Fruit fly (Drosophila melanogaster) whole organism, embryonic: Measurements from ENCODE around the gene Dop1R2.

ENCODE experiments used
- CG1024 ChIP-seq: fragments of 200-800 bp; sonication (Bioruptor generic); IDR thresholded peaks from 2 replicates; pipeline ENCODE4 v1.3.6; 2022; ENCODE audit warnings: missing biosample characterization, missing genetic modification characterization
- CG10366 ChIP-seq: fragments of 200-800 bp; sonication (Bioruptor generic); IDR thresholded peaks from 2 replicates; pipeline ENCODE4 v1.3.6; 2022; ENCODE audit warnings: missing biosample characterization, missing genetic modification characterization
- CG11456 ChIP-seq: fragments of 200-800 bp; sonication (Bioruptor generic); IDR thresholded peaks from 3 replicates; pipeline ENCODE4 v1.3.6; 2022; ENCODE audit warnings: missing biosample characterization, missing genetic modification characterization
- CG11723 ChIP-seq: fragments of 200-800 bp; sonication (Bioruptor generic); optimal IDR thresholded peaks from 2 replicates; lab custom pipeline; 2017; ENCODE audit warnings: missing biosample characterization, mild to moderate bottlenecking, missing genetic modification characterization
- CG12071 ChIP-seq: fragments of 200-800 bp; sonication (Bioruptor generic); optimal IDR thresholded peaks from 3 replicates; lab custom pipeline; 2018; ENCODE audit warnings: missing biosample characterization, mild to moderate bottlenecking, missing genetic modification characterization
- CG12744 ChIP-seq: fragments of 200-800 bp; sonication (Bioruptor generic); optimal IDR thresholded peaks from 2 replicates; lab custom pipeline; 2016; ENCODE audit warnings: missing biosample characterization, missing genetic modification characterization
- CG13624 ChIP-seq: fragments of 200-800 bp; sonication (Bioruptor generic); optimal IDR thresholded peaks from 2 replicates; lab custom pipeline; 2016; ENCODE audit warnings: missing biosample characterization, missing genetic modification characterization
- CG14050 ChIP-seq: fragments of 200-800 bp; sonication (Bioruptor generic); IDR thresholded peaks from 3 replicates; pipeline ENCODE4 v1.3.6; 2022; ENCODE audit warnings: missing biosample characterization, missing genetic modification characterization
- CG14441 ChIP-seq: fragments of 200-800 bp; sonication (Bioruptor generic); IDR thresholded peaks from 2 replicates; pipeline ENCODE4 v1.3.6; 2022; ENCODE audit warnings: missing biosample characterization, missing genetic modification characterization
- CG14965 ChIP-seq: fragments of 200-800 bp; sonication (Bioruptor generic); optimal IDR thresholded peaks from 2 replicates; lab custom pipeline; 2016; ENCODE audit warnings: missing biosample characterization, missing genetic modification characterization, borderline replicate concordance
- CG1603 ChIP-seq: fragments of 200-800 bp; sonication (Bioruptor generic); optimal IDR thresholded peaks from 2 replicates; lab custom pipeline; 2019; ENCODE audit warnings: missing biosample characterization, mild to moderate bottlenecking, missing genetic modification characterization, moderate library complexity
- CG17361 ChIP-seq: fragments of 200-800 bp; sonication (Bioruptor generic); IDR thresholded peaks from 3 replicates; pipeline ENCODE4 v1.3.6; 2022; ENCODE audit warnings: missing biosample characterization, missing genetic modification characterization
- CG17802 ChIP-seq: fragments of 200-800 bp; sonication (Bioruptor generic); optimal IDR thresholded peaks from 2 replicates; lab custom pipeline; 2018; ENCODE audit warnings: missing biosample characterization, mild to moderate bottlenecking, missing genetic modification characterization, moderate library complexity
- CG2129 ChIP-seq: fragments of 200-800 bp; sonication (Bioruptor generic); IDR thresholded peaks from 2 replicates; pipeline ENCODE4 v1.3.6; 2022; ENCODE audit warnings: missing biosample characterization, missing genetic modification characterization; ENCODE audit not compliant: partially characterized antibody
- CG2678 ChIP-seq: fragments of 200-800 bp; sonication (Bioruptor generic); optimal IDR thresholded peaks from 3 replicates; lab custom pipeline; 2019; ENCODE audit warnings: missing biosample characterization, mild to moderate bottlenecking, missing genetic modification characterization, moderate library complexity
- CG34376 ChIP-seq: fragments of 200-800 bp; sonication (Bioruptor generic); optimal IDR thresholded peaks from 2 replicates; lab custom pipeline; 2018; ENCODE audit warnings: missing biosample characterization, mild to moderate bottlenecking, missing genetic modification characterization
- CG6175 ChIP-seq: fragments of 200-800 bp; sonication (Bioruptor generic); IDR thresholded peaks from 3 replicates; pipeline ENCODE4 v1.3.6; 2022; ENCODE audit warnings: missing biosample characterization, missing genetic modification characterization
- CG6813 ChIP-seq: fragments of 200-800 bp; sonication (Bioruptor generic); optimal IDR thresholded peaks from 2 replicates; lab custom pipeline; 2017; ENCODE audit warnings: missing biosample characterization, missing genetic modification characterization, mild to moderate bottlenecking, moderate library complexity, missing genetic modification reagents
- CG7745 ChIP-seq: fragments of 200-800 bp; sonication (Bioruptor generic); optimal IDR thresholded peaks from 2 replicates; lab custom pipeline; 2018; ENCODE audit warnings: missing biosample characterization, mild to moderate bottlenecking, missing genetic modification characterization, moderate library complexity
- CG8359 ChIP-seq: fragments of 200-800 bp; sonication (Bioruptor generic); optimal IDR thresholded peaks from 2 replicates; lab custom pipeline; 2017; ENCODE audit warnings: missing biosample characterization, mild to moderate bottlenecking, missing genetic modification characterization, borderline replicate concordance
- CG9727 ChIP-seq: fragments of 200-800 bp; sonication (Bioruptor generic); optimal IDR thresholded peaks from 3 replicates; lab custom pipeline; 2017; ENCODE audit warnings: missing biosample characterization, mild to moderate bottlenecking, missing genetic modification characterization
- CG9817 ChIP-seq: fragments of 200-800 bp; sonication (Bioruptor generic); optimal IDR thresholded peaks from 2 replicates; lab custom pipeline; 2018; ENCODE audit warnings: missing biosample characterization, mild to moderate bottlenecking, missing genetic modification characterization, moderate library complexity
- Camta ChIP-seq: fragments of 200-800 bp; sonication (Bioruptor generic); optimal IDR thresholded peaks from 2 replicates; lab custom pipeline; 2016; ENCODE audit warnings: missing biosample characterization, missing genetic modification characterization
- E2f1 ChIP-seq: fragments of 200-800 bp; sonication (Bioruptor generic); IDR thresholded peaks from 2 replicates; pipeline ENCODE4 v1.3.6; 2022; ENCODE audit warnings: missing biosample characterization, missing genetic modification characterization
- E2f2 ChIP-seq: fragments of 200-800 bp; sonication (Bioruptor generic); IDR thresholded peaks from 2 replicates; pipeline ENCODE4 v1.3.6; 2022; ENCODE audit warnings: missing biosample characterization, missing genetic modification characterization
- Fer1 ChIP-seq: fragments of 200-800 bp; sonication (Bioruptor generic); optimal IDR thresholded peaks from 2 replicates; lab custom pipeline; 2017; ENCODE audit warnings: missing biosample characterization, mild to moderate bottlenecking, missing genetic modification characterization
- Fer3 ChIP-seq: fragments of 200-800 bp; sonication (Bioruptor generic); optimal IDR thresholded peaks from 2 replicates; lab custom pipeline; 2018; ENCODE audit warnings: missing biosample characterization, mild to moderate bottlenecking, missing genetic modification characterization, moderate library complexity
- HLH54F ChIP-seq: fragments of 200-800 bp; sonication (Bioruptor generic); optimal IDR thresholded peaks from 3 replicates; lab custom pipeline; 2016; ENCODE audit warnings: missing biosample characterization, missing genetic modification characterization
- Lpt ChIP-seq: fragments of >200 bp; optimal IDR thresholded peaks from 2 replicates; lab custom pipeline; 2018; ENCODE audit warnings: missing biosample characterization, missing genetic modification characterization
- Med ChIP-seq: fragments of 200-800 bp; sonication (Bioruptor generic); peaks from one replicate; lab custom pipeline; 2016; ENCODE audit warnings: missing biosample characterization, missing genetic modification characterization, mild to moderate bottlenecking, inconsistent platforms, moderate library complexity
- Oaz ChIP-seq: fragments of 200-800 bp; sonication (Bioruptor generic); IDR thresholded peaks from 2 replicates; pipeline ENCODE4 v1.3.6; 2022; ENCODE audit warnings: missing biosample characterization, missing genetic modification characterization
- Ptx1 ChIP-seq: fragments of 200-800 bp; sonication (Bioruptor generic); IDR thresholded peaks from 2 replicates; pipeline ENCODE4 v1.3.6; 2022; ENCODE audit warnings: missing biosample characterization, missing genetic modification characterization
- Rfx ChIP-seq: fragments of 200-800 bp; sonication (Bioruptor generic); IDR thresholded peaks from 2 replicates; pipeline ENCODE4 v1.3.6; 2022; ENCODE audit warnings: missing biosample characterization, missing genetic modification characterization
- Sin3A ChIP-seq: fragments of >200 bp; optimal IDR thresholded peaks from 2 replicates; lab custom pipeline; 2018
- Xbp1 ChIP-seq: fragments of 200-800 bp; sonication (Bioruptor generic); optimal IDR thresholded peaks from 3 replicates; lab custom pipeline; 2016; ENCODE audit warnings: missing biosample characterization, mild to moderate bottlenecking, missing genetic modification characterization
- ara ChIP-seq: fragments of 200-800 bp; sonication (Bioruptor generic); IDR thresholded peaks from 2 replicates; pipeline ENCODE4 v1.3.6; 2022; ENCODE audit warnings: missing biosample characterization, missing genetic modification characterization
- az2 ChIP-seq: fragments of 200-800 bp; sonication (Bioruptor generic); optimal IDR thresholded peaks from 3 replicates; lab custom pipeline; 2016; ENCODE audit warnings: missing biosample characterization, missing genetic modification characterization
- btn ChIP-seq: fragments of 200-800 bp; sonication (Bioruptor generic); optimal IDR thresholded peaks from 2 replicates; lab custom pipeline; 2016; ENCODE audit warnings: missing biosample characterization, missing genetic modification characterization
- cg ChIP-seq: fragments of 200-800 bp; sonication (Bioruptor generic); optimal IDR thresholded peaks from 3 replicates; lab custom pipeline; 2019; ENCODE audit warnings: missing biosample characterization, mild to moderate bottlenecking, missing genetic modification characterization, moderate library complexity
- dm ChIP-seq: fragments of 200-800 bp; sonication (Bioruptor generic); optimal IDR thresholded peaks from 3 replicates; lab custom pipeline; 2016; ENCODE audit warnings: missing biosample characterization, missing genetic modification characterization
- hb ChIP-seq: fragments of 200-800 bp; sonication (Bioruptor generic); IDR thresholded peaks from 3 replicates; pipeline ENCODE4 v1.3.6; 2022; ENCODE audit warnings: missing biosample characterization, missing genetic modification characterization; ENCODE audit not compliant: partially characterized antibody
- mam ChIP-seq: fragments of 200-800 bp; sonication (Bioruptor generic); optimal IDR thresholded peaks from 3 replicates; lab custom pipeline; 2016; ENCODE audit warnings: missing biosample characterization, missing genetic modification characterization
- salm ChIP-seq: fragments of 200-800 bp; sonication (Bioruptor generic); optimal IDR thresholded peaks from 2 replicates; lab custom pipeline; 2018; ENCODE audit warnings: missing biosample characterization, mild to moderate bottlenecking, missing genetic modification characterization
- sens ChIP-seq: fragments of 200-800 bp; sonication (Bioruptor generic); peaks from one replicate; lab custom pipeline; 2016; ENCODE audit warnings: missing biosample characterization, missing genetic modification characterization
- slbo ChIP-seq: fragments of 200-800 bp; sonication (Bioruptor generic); IDR thresholded peaks from 2 replicates; pipeline ENCODE4 v1.3.6; 2022; ENCODE audit warnings: missing biosample characterization, missing genetic modification characterization
- so ChIP-seq: fragments of 200-800 bp; sonication (Bioruptor generic); IDR thresholded peaks from 3 replicates; pipeline ENCODE4 v1.3.6; 2022; ENCODE audit warnings: missing biosample characterization, missing genetic modification characterization
- ssp ChIP-seq: fragments of 200-800 bp; sonication (Bioruptor generic); IDR thresholded peaks from 2 replicates; pipeline ENCODE4 v1.3.6; 2022; ENCODE audit warnings: missing biosample characterization, missing genetic modification characterization
- stc ChIP-seq: fragments of 200-800 bp; sonication (Bioruptor generic); IDR thresholded peaks from 2 replicates; pipeline ENCODE4 v1.3.6; 2022; ENCODE audit warnings: missing biosample characterization, missing genetic modification characterization
- tgo ChIP-seq: fragments of 200-800 bp; sonication (Bioruptor generic); IDR thresholded peaks from 3 replicates; pipeline ENCODE4 v1.3.6; 2022; ENCODE audit warnings: missing biosample characterization, missing genetic modification characterization
- tio ChIP-seq: fragments of 200-800 bp; sonication (Bioruptor generic); optimal IDR thresholded peaks from 2 replicates; lab custom pipeline; 2017; ENCODE audit warnings: missing biosample characterization, missing genetic modification characterization, inconsistent platforms
- twi ChIP-seq: fragments of 200-800 bp; optimal IDR thresholded peaks from 2 replicates; lab custom pipeline; 2019; ENCODE audit warnings: missing biosample characterization, mild to moderate bottlenecking, missing genetic modification characterization, moderate library complexity
- zf30C ChIP-seq: fragments of 200-800 bp; sonication (Bioruptor generic); optimal IDR thresholded peaks from 3 replicates; lab custom pipeline; 2018; ENCODE audit warnings: missing biosample characterization, mild to moderate bottlenecking, missing genetic modification characterization

Dop1R2 gene

DNA sequence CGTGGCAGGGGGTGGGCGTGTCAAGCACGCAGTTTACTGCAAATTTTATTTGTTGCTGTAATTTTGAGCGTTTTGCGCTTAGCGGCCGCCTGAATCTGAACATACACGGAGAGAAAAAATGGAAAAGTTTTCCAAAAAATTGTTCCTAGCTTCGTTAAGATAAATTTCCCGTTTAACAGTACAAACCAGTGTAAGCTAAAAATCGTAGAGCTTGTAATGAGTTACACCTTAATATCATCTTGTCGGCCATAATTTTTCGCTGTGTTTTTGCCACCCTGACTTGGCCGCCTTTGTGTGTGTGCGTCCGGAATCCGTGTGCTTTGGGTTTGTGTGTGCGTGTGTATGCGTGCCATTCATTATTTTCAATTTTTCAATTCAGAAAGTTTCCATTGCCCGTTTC, 8.3 kb downstream of the Dop1R2 start (continued):
- peak; percentile 33 for TF ChIP-seq CG9727 (GFP tag; lab: Kevin White, UChicago)
- peak; percentile 48 for TF ChIP-seq Fer3 (tag; lab: Kevin White, UChicago)
- no peak for TF ChIP-seq mam
- peak; percentile 15 for TF ChIP-seq CG13624
- no peak for TF ChIP-seq hb
- TF ChIP-seq cg (GFP tag; lab: Kevin White, UChicago): peak; percentile 3
- TF ChIP-seq CG6175 (GFP tag; lab: Robert Waterston, UW): no peak
- TF ChIP-seq slbo (GFP tag; lab: Robert Waterston, UW): peak; percentile 56; the same call in 1 of the 2 replicates
- peak; percentile 79 for TF ChIP-seq Med (GFP tag; lab: Kevin White, UChicago)
- peak; percentile 54 for TF ChIP-seq Xbp1 (GFP tag; lab: Kevin White, UChicago)
- TF ChIP-seq Camta (GFP tag; lab: Kevin White, UChicago): no peak
- no peak for TF ChIP-seq dm (GFP tag; lab: Kevin White, UChicago)
- no peak for TF ChIP-seq Lpt (GFP tag; lab: Kevin White, UChicago)
- no peak for TF ChIP-seq CG14050 (GFP tag; lab: Robert Waterston, UW)
- TF ChIP-seq CG1603 (tag; lab: Kevin White, UChicago): peak; percentile 39
- TF ChIP-seq stc (GFP tag; lab: Robert Waterston, UW): no peak
- TF ChIP-seq az2: peak; percentile 31
- TF ChIP-seq sens (GFP tag; lab: Kevin White, UChicago): peak; percentile 9
- TF ChIP-seq CG2129 (GFP tag; lab: Robert Waterston, UW): no peak
- peak; percentile 18; the same call in 1 of the 2 replicates for TF ChIP-seq CG10366 (GFP tag; lab: Robert Waterston, UW)
- TF ChIP-seq CG7745 (tag; lab: Kevin White, UChicago): no peak
- peak; percentile 45; the same call in 1 of the 2 replicates for TF ChIP-seq Ptx1 (GFP tag; lab: Robert Waterston, UW)
- peak; percentile 74 for TF ChIP-seq Fer1 (GFP tag; lab: Kevin White, UChicago)
- TF ChIP-seq CG14965: no peak
- TF ChIP-seq Sin3A (lab: Kevin White, UChicago): no peak
- TF ChIP-seq CG9817 (tag; lab: Kevin White, UChicago): peak; percentile 24
- TF ChIP-seq CG34376: peak; percentile 25
- peak; percentile 30; the same call in 1 of the 2 replicates for TF ChIP-seq CG14441 (GFP tag; lab: Robert Waterston, UW)
- no peak for TF ChIP-seq salm (tag; lab: Kevin White, UChicago)
- peak; percentile 44 for TF ChIP-seq CG12071 (GFP tag; lab: Kevin White, UChicago)
- TF ChIP-seq btn: no peak
- no peak for TF ChIP-seq CG11723 (GFP tag; lab: Kevin White, UChicago)
- TF ChIP-seq ssp (GFP tag; lab: Robert Waterston, UW): no peak; the same call in 1 of the 2 replicates
- TF ChIP-seq Rfx (GFP tag; lab: Robert Waterston, UW): peak; percentile 30; the same call in 1 of the 2 replicates
- TF ChIP-seq CG11456 (GFP tag; lab: Robert Waterston, UW): peak; percentile 41; the same call in 1 of the 3 replicates
- peak; percentile 29; the same call in 1 of the 2 replicates for TF ChIP-seq E2f1
- TF ChIP-seq twi (tag; lab: Kevin White, UChicago): no peak
- no peak for TF ChIP-seq HLH54F (GFP tag; lab: Kevin White, UChicago)
- TF ChIP-seq so (GFP tag; lab: Robert Waterston, UW): 0 out of 3 replicates have a peak, but pooled peaks have one; percentile 49
- no peak for TF ChIP-seq CG1024 (GFP tag; lab: Robert Waterston, UW)
- TF ChIP-seq CG2678: peak; percentile 64
- TF ChIP-seq E2f2 (GFP tag; lab: Robert Waterston, UW): peak; percentile 27; the same call in 1 of the 2 replicates
- 0 out of 3 replicates have a peak, but pooled peaks have one; percentile 17 for TF ChIP-seq CG17361
- no peak for TF ChIP-seq CG8359 (GFP tag; lab: Kevin White, UChicago)
- peak; percentile 50; the same call in 2 of the 3 replicates for TF ChIP-seq tgo (GFP tag; lab: Robert Waterston, UW)
- TF ChIP-seq tio (GFP tag; lab: Kevin White, UChicago): peak; percentile 4
- peak; percentile 9 for TF ChIP-seq zf30C (GFP tag; lab: Kevin White, UChicago)
- no peak for TF ChIP-seq CG17802 (tag; lab: Kevin White, UChicago)
- no peak for TF ChIP-seq CG12744 (GFP tag; lab: Kevin White, UChicago)
- TF ChIP-seq Oaz (GFP tag; lab: Robert Waterston, UW): no peak
- no peak for TF ChIP-seq CG6813 (GFP tag; lab: Kevin White, UChicago)
- no peak for TF ChIP-seq ara (GFP tag; lab: Robert Waterston, UW)
